Worm (Caenorhabditis elegans) whole organism, L3 larva: Measurements from ENCODE around the gene mecr-1.

Source experiments
- R02D3.7 ChIP-seq: fragments of 150-350 bp; optimal IDR thresholded peaks from 2 replicates; lab custom pipeline; 2014; ENCODE audit warnings: missing biosample characterization, missing genetic modification characterization
- ceh-9 ChIP-seq: sonication (generic microtip); optimal IDR thresholded peaks from 2 replicates; lab custom pipeline; 2018; ENCODE audit warnings: missing biosample characterization, missing genetic modification characterization
- egl-27 ChIP-seq: sonication (generic microtip); optimal IDR thresholded peaks from 4 replicates; lab custom pipeline; 2017; ENCODE audit warnings: missing biosample characterization, missing genetic modification reagents, missing genetic modification characterization
- eor-1 ChIP-seq, 2 experiments: fragments of 150-350 bp; optimal IDR thresholded peaks; 2 replicates each; lab custom pipeline; 2014 to 2018; ENCODE audit warnings: missing biosample characterization in 2 of 2, missing genetic modification characterization in 2 of 2
- lsy-12 ChIP-seq: sonication (generic microtip); optimal IDR thresholded peaks from 2 replicates; lab custom pipeline; 2016; ENCODE audit warnings: mild to moderate bottlenecking, missing genetic modification characterization, missing compliant biosample characterization
- nhr-12 ChIP-seq: fragments of 150-350 bp; optimal IDR thresholded peaks from 2 replicates; lab custom pipeline; 2014; ENCODE audit warnings: missing biosample characterization, missing genetic modification characterization
- nhr-25 ChIP-seq: sonication (generic microtip); optimal IDR thresholded peaks from 2 replicates; lab custom pipeline; 2017; ENCODE audit warnings: missing biosample characterization, missing genetic modification characterization
- nhr-28 ChIP-seq: fragments of 150-350 bp; optimal IDR thresholded peaks from 2 replicates; lab custom pipeline; 2014; ENCODE audit warnings: missing biosample characterization, missing genetic modification characterization
- tbx-2 ChIP-seq: sonication (generic microtip); optimal IDR thresholded peaks from 2 replicates; lab custom pipeline; 2016; ENCODE audit warnings: mild to moderate bottlenecking, missing genetic modification characterization, missing compliant biosample characterization
- unc-39 ChIP-seq: sonication (generic microtip); optimal IDR thresholded peaks from 4 replicates; lab custom pipeline; 2017; ENCODE audit warnings: missing biosample characterization, missing genetic modification characterization

DNA sequence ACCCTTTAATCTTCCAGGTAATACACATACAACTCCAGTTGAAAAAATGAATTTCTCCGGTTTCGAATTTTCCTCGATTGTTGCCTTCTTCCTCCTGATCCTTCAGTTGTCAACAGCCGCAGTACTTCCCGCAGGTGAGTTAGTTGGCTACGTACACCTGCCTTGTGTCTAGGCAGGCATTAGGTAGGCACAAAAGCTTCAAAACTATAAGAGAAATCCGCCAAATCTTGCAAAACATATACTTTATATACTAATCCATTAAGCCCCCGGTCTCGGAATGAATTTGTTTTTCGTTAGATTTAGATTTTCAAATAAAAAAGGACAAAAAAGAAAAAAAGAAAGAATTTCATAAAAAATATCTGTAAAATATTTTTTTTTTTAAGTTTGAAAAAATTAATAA is 48.2 kb upstream of the mecr-1 start, which contains the start of gene flp-16:
- no peak for TF ChIP-seq lsy-12
- TF ChIP-seq ceh-9 (tag; lab: Kevin White, UChicago) = no peak
- TF ChIP-seq nhr-28 (tag; lab: Kevin White, UChicago) = no peak
- TF ChIP-seq nhr-25 (tag; lab: Kevin White, UChicago) = no peak
- no peak for TF ChIP-seq tbx-2 (tag; lab: Kevin White, UChicago)
- no peak for TF ChIP-seq egl-27 (tag; lab: Kevin White, UChicago)
- TF ChIP-seq R02D3.7 (tag; lab: Kevin White, UChicago) = no peak
- no peak for TF ChIP-seq eor-1 (tag; optimal IDR thresholded peaks at IDR 0.05; lab: Kevin White, UChicago)
- TF ChIP-seq nhr-12 = no peak
- no peak for TF ChIP-seq unc-39 (tag; lab: Kevin White, UChicago)
